Worm (Caenorhabditis elegans) whole organism, L1 larva: Measurements from ENCODE around the gene ttc-4.

ENCODE experiments used
- C16A3.4 ChIP-seq: fragments of 150-350 bp; optimal IDR thresholded peaks from 2 replicates; lab custom pipeline; 2014; ENCODE audit warnings: missing biosample characterization, missing genetic modification characterization
- aly-2 ChIP-seq: fragments of 150-350 bp; optimal IDR thresholded peaks from 2 replicates; lab custom pipeline; 2014; ENCODE audit warnings: missing biosample characterization, missing genetic modification characterization
- blmp-1 ChIP-seq: fragments of 150-350 bp; optimal IDR thresholded peaks from 2 replicates; lab custom pipeline; 2014; ENCODE audit warnings: missing biosample characterization, missing genetic modification characterization
- ceh-8 ChIP-seq: fragments of 200-800 bp; sonication (Bioruptor generic); optimal IDR thresholded peaks from 2 replicates; lab custom pipeline; 2018; ENCODE audit warnings: mild to moderate bottlenecking, missing genetic modification characterization, moderate library complexity, missing compliant biosample characterization
- ceh-82 ChIP-seq, 3 experiments: fragments of 150-350 bp in 1 of 3; sonication (generic microtip) in 2 of 3; optimal IDR thresholded peaks; 2 replicates each; lab custom pipeline; 2014 to 2017; ENCODE audit warnings: missing biosample characterization in 3 of 3, missing genetic modification characterization in 3 of 3
- ceh-88 ChIP-seq: fragments of 200-800 bp; sonication (Bioruptor generic); IDR thresholded peaks from 2 replicates; pipeline ENCODE4 v1.3.6; 2022; ENCODE audit warnings: missing genetic modification characterization, missing compliant biosample characterization
- ceh-90 ChIP-seq: sonication (generic microtip); optimal IDR thresholded peaks from 2 replicates; lab custom pipeline; 2016; ENCODE audit warnings: missing genetic modification characterization, missing compliant biosample characterization
- dpl-1 ChIP-seq, 3 experiments: fragments of 150-350 bp in 2 of 3; sonication (generic microtip) in 1 of 3; optimal IDR thresholded peaks; 2 replicates each; lab custom pipeline; 2014 to 2017; ENCODE audit warnings: missing biosample characterization in 3 of 3, missing genetic modification characterization in 3 of 3, missing genetic modification reagents in 3 of 3
- efl-1 ChIP-seq, 4 experiments: fragments of 150-350 bp; optimal IDR thresholded peaks in 3 of 4; peaks in 1 of 4; 1 replicate in 1 of 4; 2 replicates in 3 of 4; lab custom pipeline; 2014; ENCODE audit warnings: missing biosample characterization in 2 of 4, missing genetic modification characterization in 2 of 4, missing genetic modification reagents in 2 of 4
- egl-13 ChIP-seq: sonication (generic microtip); optimal IDR thresholded peaks from 2 replicates; lab custom pipeline; 2016; ENCODE audit warnings: missing genotype, missing genetic modification reagents, missing genetic modification characterization, missing compliant biosample characterization
- egl-27 ChIP-seq, 2 experiments: fragments of 150-350 bp in 1 of 2; sonication (generic microtip); optimal IDR thresholded peaks; 3 replicates each; lab custom pipeline; 2017 to 2018; ENCODE audit warnings: missing biosample characterization in 2 of 2, missing genetic modification characterization in 2 of 2, missing genetic modification reagents in 2 of 2
- elt-2 ChIP-seq: sonication (generic microtip); optimal IDR thresholded peaks from 2 replicates; lab custom pipeline; 2016; ENCODE audit warnings: missing genetic modification characterization, mild to moderate bottlenecking, inconsistent platforms, missing compliant biosample characterization, missing genetic modification reagents
- elt-3 ChIP-seq, 6 experiments: fragments of 150-350 bp in 1 of 6; sonication (generic microtip); optimal IDR thresholded peaks; 2 replicates each; lab custom pipeline; 2017 to 2018; ENCODE audit warnings: missing biosample characterization in 6 of 6, missing genetic modification characterization in 6 of 6, inconsistent platforms in 1 of 6
- ets-5 ChIP-seq: fragments of 200-800 bp; sonication (Bioruptor generic); IDR thresholded peaks from 2 replicates; pipeline ENCODE4 v1.3.6; 2022; ENCODE audit warnings: missing genetic modification characterization, missing compliant biosample characterization
- grh-1 ChIP-seq: fragments of 200-800 bp; sonication (Bioruptor generic); IDR thresholded peaks from 2 replicates; pipeline ENCODE4 v1.3.6; 2022; ENCODE audit warnings: missing genetic modification reagents, missing genetic modification characterization, missing compliant biosample characterization
- hpl-2 ChIP-seq: fragments of 150-350 bp; optimal IDR thresholded peaks from 2 replicates; lab custom pipeline; 2014; ENCODE audit warnings: missing biosample characterization, missing genetic modification reagents, missing genetic modification characterization
- irx-1 ChIP-seq: sonication (generic microtip); optimal IDR thresholded peaks from 2 replicates; lab custom pipeline; 2016; ENCODE audit warnings: missing genetic modification characterization, missing compliant biosample characterization
- jun-1 ChIP-seq: fragments of 150-350 bp; optimal IDR thresholded peaks from 2 replicates; lab custom pipeline; 2014; ENCODE audit warnings: missing biosample characterization, missing genetic modification reagents, missing genetic modification characterization
- lin-13 ChIP-seq: fragments of 150-350 bp; optimal IDR thresholded peaks from 2 replicates; lab custom pipeline; 2014; ENCODE audit warnings: missing biosample characterization, missing genetic modification reagents, missing genetic modification characterization
- lin-14 ChIP-seq: fragments of 200-800 bp; sonication (Bioruptor generic); optimal IDR thresholded peaks from 2 replicates; lab custom pipeline; 2018; ENCODE audit warnings: mild to moderate bottlenecking, missing genetic modification characterization, moderate library complexity, missing compliant biosample characterization
- lin-15B ChIP-seq: fragments of 150-350 bp; sonication (generic microtip); optimal IDR thresholded peaks from 3 replicates; lab custom pipeline; 2014; ENCODE audit warnings: missing biosample characterization, missing genetic modification characterization
- lin-35 ChIP-seq, 2 experiments: fragments of 150-350 bp; optimal IDR thresholded peaks; 2 replicates each; lab custom pipeline; 2014; ENCODE audit warnings: missing biosample characterization in 2 of 2, missing genetic modification characterization in 2 of 2, missing genetic modification reagents in 2 of 2
- lin-39 ChIP-seq: fragments of 150-350 bp; optimal IDR thresholded peaks from 2 replicates; lab custom pipeline; 2014; ENCODE audit warnings: missing biosample characterization, missing genetic modification reagents, missing genetic modification characterization
- lsy-2 ChIP-seq, 2 experiments: fragments of 150-350 bp; optimal IDR thresholded peaks; 2 replicates each; lab custom pipeline; 2014; ENCODE audit warnings: missing biosample characterization in 2 of 2, missing genetic modification characterization in 2 of 2
- mdl-1 ChIP-seq, 2 experiments: fragments of 150-350 bp; optimal IDR thresholded peaks; 2 replicates each; lab custom pipeline; 2014 to 2017; ENCODE audit warnings: missing biosample characterization in 2 of 2, missing genetic modification characterization in 2 of 2, inconsistent platforms in 1 of 2
- mef-2 ChIP-seq: fragments of 150-350 bp; optimal IDR thresholded peaks from 2 replicates; lab custom pipeline; 2014; ENCODE audit warnings: missing biosample characterization, missing genetic modification characterization
- mep-1 ChIP-seq: fragments of 150-350 bp; optimal IDR thresholded peaks from 2 replicates; lab custom pipeline; 2014; ENCODE audit warnings: missing biosample characterization, missing genetic modification characterization
- nhr-11 ChIP-seq: fragments of 150-350 bp; optimal IDR thresholded peaks from 2 replicates; lab custom pipeline; 2014; ENCODE audit warnings: missing biosample characterization, missing genetic modification characterization
- nhr-19 ChIP-seq: fragments of 200-800 bp; sonication (Bioruptor generic); conservative IDR thresholded peaks from 2 replicates; pipeline ENCODE4 v1.3.6; 2022; ENCODE audit warnings: missing genetic modification characterization, missing compliant biosample characterization
- nhr-20 ChIP-seq: sonication (generic microtip); optimal IDR thresholded peaks from 2 replicates; lab custom pipeline; 2016; ENCODE audit warnings: mild to moderate bottlenecking, missing genetic modification characterization, missing compliant biosample characterization
- nhr-237 ChIP-seq: fragments of 150-350 bp; optimal IDR thresholded peaks from 2 replicates; lab custom pipeline; 2014; ENCODE audit warnings: missing biosample characterization, missing genetic modification characterization
- nhr-47 ChIP-seq: sonication (generic microtip); optimal IDR thresholded peaks from 2 replicates; lab custom pipeline; 2016; ENCODE audit warnings: mild to moderate bottlenecking, missing genetic modification characterization, moderate library complexity, missing compliant biosample characterization
- nhr-71 ChIP-seq: sonication (generic microtip); optimal IDR thresholded peaks from 2 replicates; lab custom pipeline; 2016; ENCODE audit warnings: mild to moderate bottlenecking, missing genetic modification characterization, moderate library complexity, missing compliant biosample characterization
- nhr-84 ChIP-seq: sonication (generic microtip); optimal IDR thresholded peaks from 2 replicates; lab custom pipeline; 2017; ENCODE audit warnings: missing biosample characterization, missing genetic modification characterization
- nhr-85 ChIP-seq: sonication (generic microtip); peaks from one replicate; lab custom pipeline; 2016; ENCODE audit warnings: missing genetic modification characterization, inconsistent platforms, missing compliant biosample characterization
- nhr-90 ChIP-seq: sonication (generic microtip); optimal IDR thresholded peaks from 2 replicates; lab custom pipeline; 2016; ENCODE audit warnings: mild to moderate bottlenecking, missing genetic modification characterization, missing compliant biosample characterization; ENCODE audit not compliant: poor library complexity
- pag-3 ChIP-seq: sonication (generic microtip); optimal IDR thresholded peaks from 2 replicates; lab custom pipeline; 2017; ENCODE audit warnings: missing genetic modification characterization, mild to moderate bottlenecking, missing compliant biosample characterization, antibody characterized with exemption, borderline replicate concordance; ENCODE audit not compliant: insufficient read depth
- pax-3 ChIP-seq: fragments of 200-800 bp; sonication (Bioruptor generic); optimal IDR thresholded peaks from 2 replicates; lab custom pipeline; 2018; ENCODE audit warnings: mild to moderate bottlenecking, missing genetic modification characterization, moderate library complexity, missing compliant biosample characterization
- pqm-1 ChIP-seq: sonication (generic microtip); optimal IDR thresholded peaks from 3 replicates; lab custom pipeline; 2017; ENCODE audit warnings: missing biosample characterization, missing genetic modification characterization
- snpc-4 ChIP-seq: fragments of 150-350 bp; optimal IDR thresholded peaks from 2 replicates; lab custom pipeline; 2014; ENCODE audit warnings: missing biosample characterization, missing genetic modification characterization
- snu-23 ChIP-seq: sonication (generic microtip); optimal IDR thresholded peaks from 2 replicates; lab custom pipeline; 2016; ENCODE audit warnings: missing genetic modification characterization, missing compliant biosample characterization
- tbx-2 ChIP-seq: sonication (generic microtip); optimal IDR thresholded peaks from 2 replicates; lab custom pipeline; 2016; ENCODE audit warnings: missing genetic modification characterization, missing compliant biosample characterization
- tlp-1 ChIP-seq: fragments of 150-350 bp; optimal IDR thresholded peaks from 2 replicates; lab custom pipeline; 2014; ENCODE audit warnings: missing biosample characterization, missing genetic modification characterization
- unc-130 ChIP-seq: fragments of 150-350 bp; optimal IDR thresholded peaks from 2 replicates; lab custom pipeline; 2017; ENCODE audit warnings: missing biosample characterization, missing genetic modification characterization, inconsistent platforms
- unc-30 ChIP-seq: sonication (generic microtip); optimal IDR thresholded peaks from 2 replicates; lab custom pipeline; 2017; ENCODE audit warnings: missing biosample characterization, missing genetic modification characterization
- unc-86 ChIP-seq: sonication (generic microtip); optimal IDR thresholded peaks from 2 replicates; lab custom pipeline; 2016; ENCODE audit warnings: missing genetic modification characterization, missing compliant biosample characterization
- xbp-1 ChIP-seq: sonication (generic microtip); optimal IDR thresholded peaks from 2 replicates; lab custom pipeline; 2016; ENCODE audit warnings: missing genetic modification characterization, missing compliant biosample characterization
- zag-1 ChIP-seq: fragments of 150-350 bp; optimal IDR thresholded peaks from 2 replicates; lab custom pipeline; 2014; ENCODE audit warnings: missing biosample characterization, missing genetic modification characterization
- ztf-4 ChIP-seq: fragments of 150-350 bp; optimal IDR thresholded peaks from 2 replicates; lab custom pipeline; 2014; ENCODE audit warnings: missing biosample characterization, missing genetic modification characterization

The ttc-4 gene

DNA sequence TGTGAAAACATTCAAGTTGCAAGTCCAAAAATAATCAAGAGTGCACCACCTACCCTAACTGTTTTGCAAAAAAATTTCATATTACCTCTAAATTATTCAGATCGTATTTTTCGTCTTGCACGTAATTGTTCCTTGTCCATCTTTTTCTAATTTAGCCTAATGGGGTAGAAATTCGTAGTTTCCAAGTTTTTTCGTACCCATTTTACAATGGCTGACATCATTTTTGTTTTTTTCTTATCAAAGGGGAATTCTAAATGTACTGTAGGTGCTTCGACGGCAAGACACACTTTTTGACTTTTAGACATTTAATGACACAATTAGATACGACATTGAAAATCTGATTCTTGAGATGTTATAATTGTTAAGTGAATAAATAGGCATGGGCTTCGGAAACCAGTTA, 9.9 kb downstream of the ttc-4 start:
- TF ChIP-seq mef-2 (no peak), tlp-1 (no peak), ceh-88 (GFP tag; lab: Robert Waterston, UW) (no peak), grh-1 (no peak), efl-1 (optimal IDR thresholded peaks at IDR 0.05; lab: Kevin White, UChicago) (no peak), efl-1 (GFP tag; optimal IDR thresholded peaks at IDR 0.05 in 1 of 2; lab: Kevin White, UChicago) (peak in 1 of 2 experiments; percentile 68), nhr-20 (tag; lab: Kevin White, UChicago) (peak; percentile 19), lin-15B (tag; lab: Kevin White, UChicago) (no peak), nhr-11 (tag; lab: Kevin White, UChicago) (no peak), ztf-4 (tag; lab: Kevin White, UChicago) (no peak), unc-86 (no peak), pqm-1 (tag; lab: Kevin White, UChicago) (no peak), nhr-85 (tag; lab: Kevin White, UChicago) (peak; percentile 61)
- TF ChIP-seq, all 84 proteins: peak for 3

DNA sequence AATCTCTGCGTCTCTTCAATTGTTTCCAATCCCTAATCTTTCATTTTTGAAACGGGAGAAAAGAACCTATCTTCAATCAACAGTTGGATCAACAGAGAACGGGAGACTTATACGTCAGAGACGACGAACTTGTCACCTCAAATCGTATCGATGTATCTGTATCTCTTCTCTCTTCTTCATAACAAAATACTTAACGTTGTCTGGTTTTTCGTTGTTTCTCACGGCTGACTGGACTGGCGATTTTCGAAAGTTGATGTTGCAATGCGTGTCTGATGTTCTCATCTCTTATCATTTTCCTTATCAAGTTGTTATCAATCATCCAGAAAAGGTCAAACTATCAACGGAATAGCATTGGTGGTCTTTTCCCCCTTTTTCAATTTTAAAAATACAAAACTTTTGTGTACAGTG, 11.0 kb downstream of the ttc-4 start:
- peak; percentile 76 to 99 (median 89) for TF ChIP-seq elt-3 (tag; optimal IDR thresholded peaks at IDR 0.05; lab: Kevin White, UChicago)
- no peak for TF ChIP-seq pax-3 (tag; lab: Kevin White, UChicago)
- TF ChIP-seq snu-23 (GFP tag; lab: Kevin White, UChicago) = peak; percentile 89
- TF ChIP-seq lin-13 (GFP tag; lab: Kevin White, UChicago) = peak; percentile 3
- peak; percentile 31 to 72 for TF ChIP-seq lsy-2 (tag; optimal IDR thresholded peaks at IDR 0.05; lab: Kevin White, UChicago)
- peak; percentile 11 to 38 for TF ChIP-seq efl-1 (optimal IDR thresholded peaks at IDR 0.05; lab: Kevin White, UChicago)
- TF ChIP-seq efl-1 (GFP tag; optimal IDR thresholded peaks at IDR 0.05 in 1 of 2; lab: Kevin White, UChicago) = no peak
- TF ChIP-seq mep-1 (tag; lab: Kevin White, UChicago) = peak; percentile 29
- no peak for TF ChIP-seq egl-13
- TF ChIP-seq ztf-4 (tag; lab: Kevin White, UChicago) = peak; percentile 57
- TF ChIP-seq ets-5 (GFP tag; lab: Robert Waterston, UW) = no peak
- TF ChIP-seq nhr-20 (tag; lab: Kevin White, UChicago) = peak; percentile 93
- peak; percentile 74 for TF ChIP-seq tbx-2 (tag; lab: Kevin White, UChicago)
- peak; percentile 56 for TF ChIP-seq irx-1 (tag; lab: Kevin White, UChicago)
- TF ChIP-seq pag-3 (tag; lab: Kevin White, UChicago) = no peak
- TF ChIP-seq blmp-1 (tag; lab: Kevin White, UChicago) = peak; percentile 93
- TF ChIP-seq snpc-4 (tag; lab: Kevin White, UChicago) = peak; percentile 3
- peak; percentile 65 for TF ChIP-seq nhr-19 (GFP tag; lab: Robert Waterston, UW)
- TF ChIP-seq nhr-85 (tag; lab: Kevin White, UChicago) = peak; percentile 100
- TF ChIP-seq zag-1 (tag; lab: Kevin White, UChicago) = no peak
- no peak for TF ChIP-seq aly-2 (tag; lab: Kevin White, UChicago)
- TF ChIP-seq nhr-84 = no peak
- TF ChIP-seq nhr-47 (tag; lab: Kevin White, UChicago) = peak; percentile 55
- TF ChIP-seq grh-1 = peak; percentile 82
- TF ChIP-seq ceh-82 (tag; optimal IDR thresholded peaks at IDR 0.05; lab: Kevin White, UChicago) = peak in 2 of 3 experiments; percentile 1 to 4
- TF ChIP-seq nhr-71 (tag; lab: Kevin White, UChicago) = peak; percentile 87
- peak; percentile 13 for TF ChIP-seq xbp-1 (tag; lab: Kevin White, UChicago)
- peak; percentile 93 for TF ChIP-seq lin-14 (GFP tag; lab: Kevin White, UChicago)
- no peak for TF ChIP-seq ceh-8 (GFP tag; lab: Kevin White, UChicago)
- TF ChIP-seq dpl-1 (GFP tag; optimal IDR thresholded peaks at IDR 0.05; lab: Kevin White, UChicago) = peak in 2 of 3 experiments; percentile 5 to 30
- TF ChIP-seq unc-86 = no peak
- TF ChIP-seq nhr-90 (tag; lab: Kevin White, UChicago) = peak; percentile 72
- peak in 1 of 2 experiments; percentile 66 for TF ChIP-seq egl-27 (tag; optimal IDR thresholded peaks at IDR 0.05; lab: Kevin White, UChicago)
- peak; percentile 88 for TF ChIP-seq elt-2 (tag; lab: Kevin White, UChicago)
- peak in 1 of 2 experiments; percentile 66 for TF ChIP-seq lin-35 (GFP tag; optimal IDR thresholded peaks at IDR 0.05; lab: Kevin White, UChicago)
- no peak for TF ChIP-seq lin-39 (tag; lab: Kevin White, UChicago)
- no peak for TF ChIP-seq unc-130 (tag; lab: Kevin White, UChicago)
- TF ChIP-seq hpl-2 (GFP tag; lab: Kevin White, UChicago) = no peak
- TF ChIP-seq nhr-237 (tag; lab: Kevin White, UChicago) = peak; percentile 31
- TF ChIP-seq jun-1 (tag; lab: Kevin White, UChicago) = peak; percentile 35
- peak in 1 of 2 experiments; percentile 20 for TF ChIP-seq mdl-1 (tag; optimal IDR thresholded peaks at IDR 0.05; lab: Kevin White, UChicago)
- no peak for TF ChIP-seq unc-30
- peak; percentile 56 for TF ChIP-seq C16A3.4 (tag; lab: Kevin White, UChicago)
- TF ChIP-seq ceh-90 = no peak
